In the genomic region with DNA sequence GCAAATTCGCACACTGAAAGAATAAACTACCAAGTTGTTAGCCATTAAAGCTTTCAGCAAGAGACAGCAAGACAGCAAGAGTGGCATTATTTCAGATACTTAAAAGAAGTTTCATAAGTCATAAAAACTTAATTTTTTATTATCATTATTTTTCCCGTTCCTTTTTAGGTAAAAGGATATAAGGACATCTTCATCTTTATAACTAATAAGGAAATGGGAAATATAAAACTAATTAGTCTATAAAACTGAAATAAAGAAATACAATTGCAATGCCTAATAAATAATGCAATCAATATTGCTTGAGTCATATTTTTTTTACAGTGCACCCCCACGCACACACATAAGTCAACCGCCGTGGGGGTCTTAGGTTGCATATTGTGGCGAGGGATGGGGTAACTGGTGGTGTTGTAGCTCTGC, we compare ENCODE assay signal across 1 fruit fly cellular context.
TF ChIP-seq lines count a peak whose summit lies in the region.

No protein-coding gene starts in this region.

TF ChIP-seq in whole organism, embryonic, 481 proteins besides CTCF, POLR2A, EP300 and RAD21 (continued from another document):
- no peak for TF ChIP-seq CG1792 (GFP tag; optimal IDR thresholded peaks at IDR 0.05; lab: Kevin White, UChicago)
- TF ChIP-seq NK7.1 (GFP tag; optimal IDR thresholded peaks at IDR 0.05; lab: Kevin White, UChicago) = no peak
- no peak for TF ChIP-seq gcm (GFP tag; optimal IDR thresholded peaks at IDR 0.05; lab: Kevin White, UChicago)
- peak; percentile 8 for TF ChIP-seq Blimp-1 (GFP tag; optimal IDR thresholded peaks at IDR 0.05; lab: Kevin White, UChicago)
- peak; percentile 16 for TF ChIP-seq nmo (GFP tag; optimal IDR thresholded peaks at IDR 0.05; lab: Kevin White, UChicago)
- no peak for TF ChIP-seq CG12219 (GFP tag; optimal IDR thresholded peaks at IDR 0.05; lab: Kevin White, UChicago)
- TF ChIP-seq NFAT (GFP tag; IDR thresholded peaks at IDR 0.05; lab: Robert Waterston, UW) = no peak
- no peak for TF ChIP-seq ems (GFP tag; optimal IDR thresholded peaks at IDR 0.05; lab: Kevin White, UChicago)
- TF ChIP-seq vfl (GFP tag; optimal IDR thresholded peaks at IDR 0.05; lab: Kevin White, UChicago) = no peak
- no peak for TF ChIP-seq CG4424 (GFP tag; optimal IDR thresholded peaks at IDR 0.05; lab: Kevin White, UChicago)
- no peak for TF ChIP-seq Kr (GFP tag; optimal IDR thresholded peaks at IDR 0.05; lab: Kevin White, UChicago)
- TF ChIP-seq Dp (GFP tag; optimal IDR thresholded peaks at IDR 0.05; lab: Kevin White, UChicago) = no peak
- no peak for TF ChIP-seq ato (GFP tag; IDR thresholded peaks at IDR 0.05; lab: Robert Waterston, UW; ENCODE audit: partially characterized antibody)
- peak; percentile 14 for TF ChIP-seq CG17829 (tag; optimal IDR thresholded peaks at IDR 0.05; lab: Kevin White, UChicago)
- TF ChIP-seq inv (GFP tag; IDR thresholded peaks at IDR 0.05; lab: Robert Waterston, UW; ENCODE audit: partially characterized antibody) = no peak
- no peak for TF ChIP-seq CG16813 (GFP tag; IDR thresholded peaks at IDR 0.05; lab: Robert Waterston, UW; ENCODE audit: partially characterized antibody)
- TF ChIP-seq Deaf1 (tag; optimal IDR thresholded peaks at IDR 0.05; lab: Kevin White, UChicago) = no peak
- no peak for TF ChIP-seq NC2α (GFP tag; optimal IDR thresholded peaks at IDR 0.05; lab: Kevin White, UChicago)
- peak; percentile 6 for TF ChIP-seq grau (tag; optimal IDR thresholded peaks at IDR 0.05; lab: Kevin White, UChicago)
- TF ChIP-seq dm (GFP tag; optimal IDR thresholded peaks at IDR 0.05; lab: Kevin White, UChicago) = no peak
- no peak for TF ChIP-seq CG2120 (GFP tag; optimal IDR thresholded peaks at IDR 0.05; lab: Kevin White, UChicago)
- TF ChIP-seq Chrac-16 (GFP tag; optimal IDR thresholded peaks at IDR 0.05; lab: Kevin White, UChicago) = no peak
- 0 out of 2 replicates have a peak, but pooled peaks have one; percentile 22 for TF ChIP-seq CG31441 (GFP tag; IDR thresholded peaks at IDR 0.05; lab: Robert Waterston, UW)
- no peak for TF ChIP-seq Trl (optimal IDR thresholded peaks at IDR 0.05; lab: Kevin White, UChicago)
- no peak for TF ChIP-seq Trl (GFP tag; optimal IDR thresholded peaks at IDR 0.05; lab: Kevin White, UChicago)
- TF ChIP-seq CG7271 (tag; optimal IDR thresholded peaks at IDR 0.05; lab: Kevin White, UChicago) = no peak
- no peak for TF ChIP-seq CG17912 (GFP tag; optimal IDR thresholded peaks at IDR 0.05; lab: Kevin White, UChicago)
- no peak for TF ChIP-seq CG33213 (GFP tag; optimal IDR thresholded peaks at IDR 0.05; lab: Kevin White, UChicago)
- no peak for TF ChIP-seq CG7839 (tag; optimal IDR thresholded peaks at IDR 0.05; lab: Kevin White, UChicago)
- no peak for TF ChIP-seq al (GFP tag; IDR thresholded peaks at IDR 0.05; lab: Robert Waterston, UW)
- no peak for TF ChIP-seq CkIIα-i1 (GFP tag; IDR thresholded peaks at IDR 0.05; lab: Robert Waterston, UW)
- no peak for TF ChIP-seq CG9215 (GFP tag; IDR thresholded peaks at IDR 0.05; lab: Robert Waterston, UW)
- no peak for TF ChIP-seq nau (GFP tag; optimal IDR thresholded peaks at IDR 0.05; lab: Kevin White, UChicago)
- peak; percentile 5 for TF ChIP-seq Ssrp (tag; optimal IDR thresholded peaks at IDR 0.05; lab: Kevin White, UChicago)
- peak; percentile 52 for TF ChIP-seq gem (tag; optimal IDR thresholded peaks at IDR 0.05; lab: Kevin White, UChicago)
- TF ChIP-seq Fer3 (tag; optimal IDR thresholded peaks at IDR 0.05; lab: Kevin White, UChicago) = no peak
- no peak for TF ChIP-seq B-H2 (GFP tag; optimal IDR thresholded peaks at IDR 0.05; lab: Kevin White, UChicago)
- no peak for TF ChIP-seq CG2875 (GFP tag; optimal IDR thresholded peaks at IDR 0.05; lab: Kevin White, UChicago)
- no peak for TF ChIP-seq Rfx (GFP tag; IDR thresholded peaks at IDR 0.05; lab: Robert Waterston, UW)
- no peak for TF ChIP-seq Ets97D (GFP tag; optimal IDR thresholded peaks at IDR 0.05; lab: Kevin White, UChicago)
